Fruit fly (Drosophila melanogaster): ENCODE results near the gene CG42371.

Gene CG42371

DNA sequence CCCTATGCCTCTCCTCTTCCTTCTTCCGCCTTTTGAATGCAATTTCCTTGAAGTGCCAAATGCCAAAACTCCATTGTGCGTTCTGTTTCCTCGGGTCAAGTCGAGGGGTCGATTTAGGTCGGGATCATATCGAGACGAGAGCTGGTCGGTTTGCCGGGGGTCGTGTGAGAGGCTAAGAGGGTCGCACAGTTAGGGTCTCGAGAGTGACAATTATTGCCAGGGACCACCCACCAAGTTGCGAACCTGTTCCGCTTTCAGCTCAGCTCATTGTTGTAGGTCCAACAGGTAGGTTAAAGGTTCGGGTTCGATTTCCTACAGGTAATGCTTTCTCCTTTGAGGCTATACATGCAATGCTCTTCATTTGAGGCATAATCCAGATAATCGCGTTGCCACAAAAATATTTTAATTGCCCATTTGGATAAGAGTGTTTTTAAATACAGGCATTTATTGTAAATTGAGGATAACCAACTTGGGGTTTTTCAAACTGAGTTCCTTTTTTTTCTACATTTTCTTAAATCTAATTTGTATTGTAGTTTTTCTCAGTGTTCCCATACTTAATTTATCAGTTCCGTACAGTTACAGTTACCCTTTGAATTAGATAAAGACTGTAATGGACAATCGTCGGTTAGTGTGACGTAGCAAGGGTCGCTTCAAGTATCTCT is 44.5 kb downstream of the CG42371 start:
- no peak for TF ChIP-seq Dll (optimal IDR thresholded peaks at IDR 0.05)
- TF ChIP-seq usp (GFP tag; optimal IDR thresholded peaks at IDR 0.05) = no peak
- no peak for TF ChIP-seq EcR (GFP tag; optimal IDR thresholded peaks at IDR 0.05)
- TF ChIP-seq CG8478 (optimal IDR thresholded peaks at IDR 0.05) = no peak
- no peak for TF ChIP-seq pan (optimal IDR thresholded peaks at IDR 0.05)

- no peak for TF ChIP-seq EcR (GFP tag; optimal IDR thresholded peaks at IDR 0.05)
- no peak for TF ChIP-seq usp (GFP tag; optimal IDR thresholded peaks at IDR 0.05)
- TF ChIP-seq Dll (optimal IDR thresholded peaks at IDR 0.05) = no peak
- no peak for TF ChIP-seq CG8478 (optimal IDR thresholded peaks at IDR 0.05)
- no peak for TF ChIP-seq pan (optimal IDR thresholded peaks at IDR 0.05)
- no peak for TF ChIP-seq psq (optimal IDR thresholded peaks at IDR 0.05)
Measured at dm6 chr2L:2171366-2172078, 45.5 kb downstream of the CG42371 start.

- TF ChIP-seq EcR (GFP tag; optimal IDR thresholded peaks at IDR 0.05) (peak in 1 of 2 experiments; percentile 79), pan (optimal IDR thresholded peaks at IDR 0.05) (no peak)
Measured at dm6 chr2L:2168894-2169456, 48.1 kb downstream of the CG42371 start.

DNA sequence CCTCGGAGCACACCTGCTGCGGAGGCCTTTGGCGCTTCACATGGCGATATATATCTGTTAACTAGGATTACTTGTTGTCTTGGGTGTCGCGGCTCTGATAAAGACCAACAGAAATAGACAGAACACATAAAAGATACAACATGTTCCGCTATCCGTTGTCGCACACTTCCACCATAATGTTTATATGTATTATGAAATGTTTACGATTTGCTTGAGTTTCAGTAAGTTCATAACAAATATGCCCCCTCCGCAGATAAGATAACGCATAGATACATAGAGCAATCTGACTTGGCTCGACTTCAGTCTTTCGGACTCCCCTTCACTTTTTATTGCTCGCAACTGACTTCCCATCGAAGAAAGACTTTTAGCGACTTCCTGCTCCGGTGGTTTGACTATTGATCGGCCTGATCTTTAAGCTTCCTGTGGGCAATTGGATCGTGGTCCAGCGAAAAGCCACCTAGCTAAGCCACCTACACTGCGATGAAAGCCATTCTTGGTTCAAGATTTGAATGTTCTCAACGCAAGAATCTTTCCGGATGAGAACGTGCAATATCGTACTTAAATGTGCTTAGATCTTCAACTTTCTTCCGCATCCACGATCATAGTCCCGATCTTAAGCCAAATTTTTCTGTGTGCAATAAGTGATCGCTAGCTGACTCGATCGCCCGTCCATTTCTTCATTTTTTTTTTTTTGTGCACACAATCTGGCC is 48.7 kb downstream of the CG42371 start:
- no peak for TF ChIP-seq CG8478 (optimal IDR thresholded peaks at IDR 0.05)
- no peak for TF ChIP-seq Dll (optimal IDR thresholded peaks at IDR 0.05)
- TF ChIP-seq psq (optimal IDR thresholded peaks at IDR 0.05) = no peak
- TF ChIP-seq pan (optimal IDR thresholded peaks at IDR 0.05) = no peak
- no peak for TF ChIP-seq usp (GFP tag; optimal IDR thresholded peaks at IDR 0.05)
- no peak for TF ChIP-seq EcR (GFP tag; optimal IDR thresholded peaks at IDR 0.05)

- TF ChIP-seq EcR (GFP tag; optimal IDR thresholded peaks at IDR 0.05) (peak in 1 of 2 experiments; percentile 29), psq (optimal IDR thresholded peaks at IDR 0.05) (no peak), pan (optimal IDR thresholded peaks at IDR 0.05) (no peak), Dll (optimal IDR thresholded peaks at IDR 0.05) (no peak), CG8478 (optimal IDR thresholded peaks at IDR 0.05) (no peak), usp (GFP tag; optimal IDR thresholded peaks at IDR 0.05) (no peak)
Measured at dm6 chr2L:2166958-2167707, 49.9 kb downstream of the CG42371 start.

Measured in whole organism.